Worm (Caenorhabditis elegans): ENCODE results near the gene dct-16.
"Not testable (repeated sequence)": the region's sequence is repeated elsewhere in the genome, so short reads cannot be mapped to it uniquely, and the experiment has no call there.

dct-16 gene

ce11 chrV:20513661-20514060 lies 14.8 kb upstream of the dct-16 start, which contains the start of gene Y38H6C.8:
TSS of gene Y38H6C.8 (plus strand) at chrV:20513961.
- not testable (repeated sequence) for TF ChIP-seq vab-7 (GFP tag; IDR thresholded peaks at IDR 0.05); aha-1 (tag); sdz-12 (GFP tag; optimal IDR thresholded peaks at IDR 0.05)

ce11 chrV:20509427-20509826 lies 10.6 kb upstream of the dct-16 start:
- TF ChIP-seq egl-27 (tag; optimal IDR thresholded peaks at IDR 0.05) (no peak), set-16 (GFP tag; IDR thresholded peaks at IDR 0.05) (peak; percentile 49; the same call in 1 of the 2 replicates), ztf-7 (tag; optimal IDR thresholded peaks at IDR 0.05) (no peak)

ce11 chrV:20506542-20506941 lies 7.7 kb upstream of the dct-16 start:
- TF ChIP-seq fkh-10 (GFP tag; optimal IDR thresholded peaks at IDR 0.05) (no peak), ama-1 (optimal IDR thresholded peaks at IDR 0.05) (no peak), snpc-4 (tag; optimal IDR thresholded peaks at IDR 0.05) (no peak), set-16 (GFP tag; IDR thresholded peaks at IDR 0.05) (peak; percentile 81), lir-3 (tag; optimal IDR thresholded peaks at IDR 0.05) (no peak)

- TF ChIP-seq Y5F2A.4 (GFP tag; optimal IDR thresholded peaks at IDR 0.05) (no peak), daf-19 (GFP tag; conservative IDR thresholded peaks at IDR 0.05) (no peak), mep-1 (tag; optimal IDR thresholded peaks at IDR 0.05) (no peak), hmg-1.1 (GFP tag; IDR thresholded peaks at IDR 0.05) (no peak), saeg-2 (GFP tag; IDR thresholded peaks at IDR 0.05) (no peak), lir-3 (tag; optimal IDR thresholded peaks at IDR 0.05) (no peak), jun-1 (tag; optimal IDR thresholded peaks at IDR 0.05) (no peak), dve-1 (tag; optimal IDR thresholded peaks at IDR 0.05; ENCODE audit: insufficient read depth) (no peak), daf-8 (GFP tag; IDR thresholded peaks at IDR 0.05) (no peak), daf-12 (tag; optimal IDR thresholded peaks at IDR 0.05) (no peak), zfp-2 (tag; optimal IDR thresholded peaks at IDR 0.05) (no peak), duxl-1 (tag; optimal IDR thresholded peaks at IDR 0.05; ENCODE audit: poor library complexity) (no peak), ZK337.2 (GFP tag; IDR thresholded peaks at IDR 0.05) (no peak), vab-7 (GFP tag; IDR thresholded peaks at IDR 0.05) (no peak), F26F4.8 (GFP tag; conservative IDR thresholded peaks at IDR 0.05) (no peak), lim-7 (GFP tag; IDR thresholded peaks at IDR 0.05) (no peak), lin-39 (tag; optimal IDR thresholded peaks at IDR 0.05) (no peak), zag-1 (tag; optimal IDR thresholded peaks at IDR 0.05) (no peak), nhr-41 (GFP tag; IDR thresholded peaks at IDR 0.05) (no peak)
Observed at ce11 chrV:20504997-20505396, 6.1 kb upstream of the dct-16 start, which contains the start of gene Y38H6C.4. TSS of gene Y38H6C.4 (minus strand) at chrV:20505097.

- TF ChIP-seq nhr-41 (GFP tag; IDR thresholded peaks at IDR 0.05) (no peak), ceh-44 (GFP tag; IDR thresholded peaks at IDR 0.05) (no peak), madf-5 (GFP tag; IDR thresholded peaks at IDR 0.05) (no peak), dve-1 (tag; optimal IDR thresholded peaks at IDR 0.05; ENCODE audit: insufficient read depth) (no peak), arid-1 (GFP tag; conservative IDR thresholded peaks at IDR 0.05) (no peak), ama-1 (optimal IDR thresholded peaks at IDR 0.05) (no peak), R02D3.7 (tag; optimal IDR thresholded peaks at IDR 0.05) (no peak), set-16 (GFP tag; IDR thresholded peaks at IDR 0.05) (no peak), aly-2 (tag; optimal IDR thresholded peaks at IDR 0.05) (no peak), jun-1 (tag; optimal IDR thresholded peaks at IDR 0.05) (no peak), ceh-32 (tag; optimal IDR thresholded peaks at IDR 0.05; ENCODE audit: poor library complexity) (no peak), daf-8 (GFP tag; IDR thresholded peaks at IDR 0.05) (no peak), zfp-3 (GFP tag; conservative IDR thresholded peaks at IDR 0.05) (no peak), F26F4.8 (GFP tag; conservative IDR thresholded peaks at IDR 0.05) (no peak), unc-39 (tag; optimal IDR thresholded peaks at IDR 0.05) (no peak)
Observed at ce11 chrV:20500405-20500804, 1.5 kb upstream of the dct-16 start, which contains the start of gene dct-14. TSS of gene dct-14 (minus strand) at chrV:20500505.

Measured in whole organism, L4 larva.